Worm (Caenorhabditis elegans) whole organism, L3 larva: Measurements from ENCODE around the gene cyd-1.

Experiments
- nhr-12 ChIP-seq: fragments of 150-350 bp; optimal IDR thresholded peaks from 2 replicates; lab custom pipeline; 2014; ENCODE audit warnings: missing biosample characterization, missing genetic modification characterization
- zag-1 ChIP-seq: fragments of 150-350 bp; optimal IDR thresholded peaks from 2 replicates; lab custom pipeline; 2014; ENCODE audit warnings: missing biosample characterization, missing genetic modification characterization

ce11 chrII:12935259-12935658 lies 45.1 kb upstream of the cyd-1 start, which contains the start of gene lips-9:
- TF ChIP-seq nhr-12 (tag; lab: Kevin White, UChicago) (no peak), zag-1 (no peak)
